Worm (Caenorhabditis elegans) whole organism, L1 larva: Measurements from ENCODE around the gene nas-38.

ENCODE experiments used
- ceh-8 ChIP-seq: fragments of 200-800 bp; sonication (Bioruptor generic); optimal IDR thresholded peaks from 2 replicates; lab custom pipeline; 2018; ENCODE audit warnings: mild to moderate bottlenecking, missing genetic modification characterization, moderate library complexity, missing compliant biosample characterization
- elt-3 ChIP-seq, 6 experiments: fragments of 150-350 bp in 1 of 6; sonication (generic microtip); optimal IDR thresholded peaks; 2 replicates each; lab custom pipeline; 2017 to 2018; ENCODE audit warnings: missing biosample characterization in 6 of 6, missing genetic modification characterization in 6 of 6, inconsistent platforms in 1 of 6
- jun-1 ChIP-seq: fragments of 150-350 bp; optimal IDR thresholded peaks from 2 replicates; lab custom pipeline; 2014; ENCODE audit warnings: missing biosample characterization, missing genetic modification reagents, missing genetic modification characterization
- lin-13 ChIP-seq: fragments of 150-350 bp; optimal IDR thresholded peaks from 2 replicates; lab custom pipeline; 2014; ENCODE audit warnings: missing biosample characterization, missing genetic modification reagents, missing genetic modification characterization
- lir-3 ChIP-seq: sonication (generic microtip); optimal IDR thresholded peaks from 2 replicates; lab custom pipeline; 2016; ENCODE audit warnings: mild to moderate bottlenecking, missing genetic modification characterization, moderate library complexity, missing compliant biosample characterization; ENCODE audit not compliant: poor library complexity
- nhr-19 ChIP-seq: fragments of 200-800 bp; sonication (Bioruptor generic); conservative IDR thresholded peaks from 2 replicates; pipeline ENCODE4 v1.3.6; 2022; ENCODE audit warnings: missing genetic modification characterization, missing compliant biosample characterization
- nhr-20 ChIP-seq: sonication (generic microtip); optimal IDR thresholded peaks from 2 replicates; lab custom pipeline; 2016; ENCODE audit warnings: mild to moderate bottlenecking, missing genetic modification characterization, missing compliant biosample characterization
- nhr-47 ChIP-seq: sonication (generic microtip); optimal IDR thresholded peaks from 2 replicates; lab custom pipeline; 2016; ENCODE audit warnings: mild to moderate bottlenecking, missing genetic modification characterization, moderate library complexity, missing compliant biosample characterization
- nhr-84 ChIP-seq: sonication (generic microtip); optimal IDR thresholded peaks from 2 replicates; lab custom pipeline; 2017; ENCODE audit warnings: missing biosample characterization, missing genetic modification characterization
- nhr-90 ChIP-seq: sonication (generic microtip); optimal IDR thresholded peaks from 2 replicates; lab custom pipeline; 2016; ENCODE audit warnings: mild to moderate bottlenecking, missing genetic modification characterization, missing compliant biosample characterization; ENCODE audit not compliant: poor library complexity
- unc-130 ChIP-seq: fragments of 150-350 bp; optimal IDR thresholded peaks from 2 replicates; lab custom pipeline; 2017; ENCODE audit warnings: missing biosample characterization, missing genetic modification characterization, inconsistent platforms
- unc-62 ChIP-seq: fragments of 150-350 bp; optimal IDR thresholded peaks from 2 replicates; lab custom pipeline; 2014; ENCODE audit warnings: missing biosample characterization, missing genetic modification reagents, missing genetic modification characterization
- vab-15 ChIP-seq: sonication (generic microtip); optimal IDR thresholded peaks from 2 replicates; lab custom pipeline; 2017; ENCODE audit warnings: missing genotype, mild to moderate bottlenecking, missing genetic modification characterization, missing compliant biosample characterization
- zag-1 ChIP-seq: fragments of 150-350 bp; optimal IDR thresholded peaks from 2 replicates; lab custom pipeline; 2014; ENCODE audit warnings: missing biosample characterization, missing genetic modification characterization

DNA sequence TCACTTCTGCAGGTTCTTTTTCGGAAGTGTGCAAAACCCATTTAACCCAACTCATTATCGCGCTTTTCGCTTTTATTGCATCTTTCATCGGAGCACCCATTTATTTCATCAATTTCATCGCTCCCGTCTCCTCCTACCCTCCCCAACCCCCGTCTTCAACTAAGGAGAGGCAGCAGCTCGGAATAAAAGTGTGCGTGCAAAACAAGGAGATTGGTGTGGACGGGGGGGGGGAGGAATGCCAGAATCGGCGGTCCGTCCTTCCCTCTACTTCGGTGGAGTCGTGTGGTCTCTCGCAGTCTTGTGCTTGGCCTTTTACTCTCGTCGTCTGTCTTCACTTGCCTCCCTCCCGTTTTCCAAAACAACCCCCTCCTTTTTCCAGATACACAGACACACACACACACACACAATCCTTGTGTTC, 43.4 kb downstream of the nas-38 start:
- TF ChIP-seq zag-1 (tag; lab: Kevin White, UChicago), result no peak
- no peak for TF ChIP-seq vab-15 (tag; lab: Kevin White, UChicago)
- no peak for TF ChIP-seq elt-3 (tag; optimal IDR thresholded peaks at IDR 0.05; lab: Kevin White, UChicago)
- peak; percentile 8 for TF ChIP-seq jun-1 (tag; lab: Kevin White, UChicago)
- no peak for TF ChIP-seq nhr-19 (GFP tag; lab: Robert Waterston, UW)
- no peak for TF ChIP-seq unc-130 (tag; lab: Kevin White, UChicago)
- TF ChIP-seq nhr-20 (tag; lab: Kevin White, UChicago), result peak; percentile 1
- no peak for TF ChIP-seq nhr-90 (tag; lab: Kevin White, UChicago)
- no peak for TF ChIP-seq nhr-84 (tag; lab: Kevin White, UChicago)
- no peak for TF ChIP-seq ceh-8
- TF ChIP-seq lin-13 (GFP tag; lab: Kevin White, UChicago), result no peak
- no peak for TF ChIP-seq lir-3 (tag; lab: Kevin White, UChicago)
- peak; percentile 53 for TF ChIP-seq nhr-47
- TF ChIP-seq unc-62 (GFP tag; lab: Kevin White, UChicago), result no peak
